Fruit fly (Drosophila melanogaster) whole organism, embryonic: ENCODE data around the gene mahe.

Experiments used
- Awh ChIP-seq: fragments of 200-800 bp; sonication (Bioruptor generic); IDR thresholded peaks from 2 replicates; pipeline ENCODE4, ENCODE4 v1.3.6; 2022; ENCODE audit warnings: missing biosample characterization, missing genetic modification characterization
- CG10462 ChIP-seq: fragments of 200-800 bp; sonication (Bioruptor generic); optimal IDR thresholded peaks from 2 replicates; lab custom pipeline; 2016; ENCODE audit warnings: missing biosample characterization, missing genetic modification characterization
- CG12219 ChIP-seq: fragments of 200-800 bp; sonication (Bioruptor generic); optimal IDR thresholded peaks from 3 replicates; lab custom pipeline; 2018; ENCODE audit warnings: missing biosample characterization, mild to moderate bottlenecking, missing genetic modification characterization
- CG12299 ChIP-seq: fragments of 200-800 bp; sonication (Bioruptor generic); optimal IDR thresholded peaks from 2 replicates; lab custom pipeline; 2018; ENCODE audit warnings: missing biosample characterization, mild to moderate bottlenecking, missing genetic modification characterization
- CG13775 ChIP-seq: fragments of 200-800 bp; sonication (Bioruptor generic); optimal IDR thresholded peaks from 3 replicates; lab custom pipeline; 2017; ENCODE audit warnings: missing biosample characterization, mild to moderate bottlenecking, missing genetic modification characterization
- CG14050 ChIP-seq: fragments of 200-800 bp; sonication (Bioruptor generic); IDR thresholded peaks from 3 replicates; pipeline ENCODE4 v1.3.6; 2022; ENCODE audit warnings: missing biosample characterization, missing genetic modification characterization
- CG17361 ChIP-seq: fragments of 200-800 bp; sonication (Bioruptor generic); IDR thresholded peaks from 3 replicates; pipeline ENCODE4 v1.3.6; 2022; ENCODE audit warnings: missing biosample characterization, missing genetic modification characterization
- CG18262 ChIP-seq: fragments of 200-800 bp; optimal IDR thresholded peaks from 3 replicates; lab custom pipeline; 2019; ENCODE audit warnings: missing biosample characterization, mild to moderate bottlenecking, missing genetic modification characterization, moderate library complexity
- CG2199 ChIP-seq: fragments of 200-800 bp; sonication (Bioruptor generic); IDR thresholded peaks from 3 replicates; pipeline ENCODE4 v1.3.6; 2022; ENCODE audit warnings: missing biosample characterization, missing genetic modification characterization
- CG30020 ChIP-seq: fragments of 200-800 bp; optimal IDR thresholded peaks from 2 replicates; lab custom pipeline; 2019; ENCODE audit warnings: missing biosample characterization, mild to moderate bottlenecking, missing genetic modification characterization, moderate library complexity
- CG30403 ChIP-seq: fragments of 200-800 bp; sonication (Bioruptor generic); optimal IDR thresholded peaks from 3 replicates; lab custom pipeline; 2016; ENCODE audit warnings: missing biosample characterization, missing genetic modification characterization
- CG3163 ChIP-seq: fragments of 200-800 bp; sonication (Bioruptor generic); optimal IDR thresholded peaks from 3 replicates; lab custom pipeline; 2016; ENCODE audit warnings: missing biosample characterization, missing genetic modification characterization
- CG4282 ChIP-seq: fragments of 200-800 bp; sonication (Bioruptor generic); optimal IDR thresholded peaks from 2 replicates; lab custom pipeline; 2016; ENCODE audit warnings: missing biosample characterization, missing genetic modification characterization
- CG6254 ChIP-seq: fragments of 200-800 bp; sonication (Bioruptor generic); optimal IDR thresholded peaks from 3 replicates; lab custom pipeline; 2017; ENCODE audit warnings: mild to moderate bottlenecking, missing biosample characterization, missing genetic modification reagents, missing genetic modification characterization
- CG7372 ChIP-seq: fragments of 200-800 bp; sonication (Bioruptor generic); IDR thresholded peaks from 2 replicates; pipeline ENCODE4 v1.3.6; 2022; ENCODE audit warnings: missing biosample characterization, missing genetic modification characterization
- CG7987 ChIP-seq: fragments of 200-800 bp; sonication (Bioruptor generic); optimal IDR thresholded peaks from 2 replicates; lab custom pipeline; 2018; ENCODE audit warnings: missing biosample characterization, mild to moderate bottlenecking, missing genetic modification characterization, moderate library complexity
- CG9437 ChIP-seq: fragments of 200-800 bp; sonication (Bioruptor generic); optimal IDR thresholded peaks from 2 replicates; lab custom pipeline; 2018; ENCODE audit warnings: missing biosample characterization, mild to moderate bottlenecking, missing genetic modification characterization
- CG9876 ChIP-seq: fragments of 200-800 bp; sonication (Bioruptor generic); optimal IDR thresholded peaks from 2 replicates; lab custom pipeline; 2016; ENCODE audit warnings: missing biosample characterization, missing genetic modification characterization
- CHES-1-like ChIP-seq: fragments of 200-800 bp; sonication (Bioruptor generic); optimal IDR thresholded peaks from 2 replicates; lab custom pipeline; 2016; ENCODE audit warnings: missing biosample characterization, missing genetic modification characterization
- D ChIP-seq, 2 experiments: fragments of 200-800 bp in 1 of 2; fragments of >200 bp in 1 of 2; sonication (Bioruptor generic) in 1 of 2; optimal IDR thresholded peaks; 2 replicates in 1 of 2; 3 replicates in 1 of 2; lab custom pipeline; 2017; ENCODE audit warnings: mild to moderate bottlenecking in 1 of 2, missing biosample characterization in 1 of 2, missing genetic modification characterization in 1 of 2, missing genetic modification reagents in 1 of 2
- D19B ChIP-seq: fragments of 200-800 bp; sonication (Bioruptor generic); optimal IDR thresholded peaks from 2 replicates; lab custom pipeline; 2017; ENCODE audit warnings: missing biosample characterization, mild to moderate bottlenecking, missing genetic modification characterization
- Doc2 ChIP-seq: fragments of 200-800 bp; sonication (Bioruptor generic); IDR thresholded peaks from 2 replicates; pipeline ENCODE4 v1.3.6; 2022; ENCODE audit warnings: missing biosample characterization, missing genetic modification characterization
- Drgx ChIP-seq: fragments of 200-800 bp; sonication (Bioruptor generic); IDR thresholded peaks from 2 replicates; pipeline ENCODE4 v1.3.6; 2022; ENCODE audit warnings: missing biosample characterization, missing genetic modification characterization
- Ets65A ChIP-seq: fragments of 200-800 bp; sonication (Bioruptor generic); peaks from one replicate; lab custom pipeline; 2016; ENCODE audit warnings: missing biosample characterization, missing genetic modification characterization
- Fer2 ChIP-seq: fragments of 200-800 bp; sonication (Bioruptor generic); optimal IDR thresholded peaks from 2 replicates; lab custom pipeline; 2018; ENCODE audit warnings: missing biosample characterization, mild to moderate bottlenecking, missing genetic modification characterization, moderate library complexity
- Hand ChIP-seq: fragments of 200-800 bp; sonication (Bioruptor generic); optimal IDR thresholded peaks from 2 replicates; lab custom pipeline; 2017; ENCODE audit warnings: mild to moderate bottlenecking, missing biosample characterization, missing genetic modification reagents, missing genetic modification characterization
- Hr39 ChIP-seq: fragments of >200 bp; optimal IDR thresholded peaks from 2 replicates; lab custom pipeline; 2017
- NC2β ChIP-seq: fragments of 200-800 bp; sonication (Bioruptor generic); optimal IDR thresholded peaks from 2 replicates; lab custom pipeline; 2016; ENCODE audit warnings: missing biosample characterization, missing genetic modification characterization
- NK7.1 ChIP-seq: fragments of 200-800 bp; sonication (Bioruptor generic); optimal IDR thresholded peaks from 3 replicates; lab custom pipeline; 2016; ENCODE audit warnings: missing biosample characterization, missing genetic modification characterization
- Sox102F ChIP-seq: fragments of 200-800 bp; sonication (Bioruptor generic); optimal IDR thresholded peaks from 2 replicates; lab custom pipeline; 2018; ENCODE audit warnings: missing biosample characterization, mild to moderate bottlenecking, missing genetic modification characterization, moderate library complexity
- ap ChIP-seq: fragments of 200-800 bp; sonication (Bioruptor generic); IDR thresholded peaks from 2 replicates; pipeline ENCODE4 v1.3.6; 2022; ENCODE audit warnings: missing biosample characterization, missing genetic modification characterization
- bbx ChIP-seq: fragments of 200-800 bp; sonication (Bioruptor generic); IDR thresholded peaks from 2 replicates; pipeline ENCODE4 v1.3.6; 2022; ENCODE audit warnings: missing biosample characterization, missing genetic modification characterization; ENCODE audit not compliant: partially characterized antibody
- caup ChIP-seq: fragments of 200-800 bp; sonication (Bioruptor generic); optimal IDR thresholded peaks from 3 replicates; lab custom pipeline; 2017; ENCODE audit warnings: missing biosample characterization, mild to moderate bottlenecking, missing genetic modification characterization, moderate library complexity; ENCODE audit not compliant: severe bottlenecking
- cg ChIP-seq: fragments of 200-800 bp; sonication (Bioruptor generic); optimal IDR thresholded peaks from 3 replicates; lab custom pipeline; 2019; ENCODE audit warnings: missing biosample characterization, mild to moderate bottlenecking, missing genetic modification characterization, moderate library complexity
- hth ChIP-seq: fragments of >200 bp; optimal IDR thresholded peaks from 2 replicates; lab custom pipeline; 2017; ENCODE audit warnings: inconsistent platforms
- kay ChIP-seq: fragments of 200-800 bp; sonication (Bioruptor generic); optimal IDR thresholded peaks from 2 replicates; lab custom pipeline; 2016; ENCODE audit warnings: missing biosample characterization, missing genetic modification characterization
- lab ChIP-seq: fragments of 200-800 bp; sonication (Bioruptor generic); optimal IDR thresholded peaks from 3 replicates; lab custom pipeline; 2017; ENCODE audit warnings: missing biosample characterization, missing genetic modification characterization, mild to moderate bottlenecking, moderate library complexity, missing genetic modification reagents
- pan ChIP-seq, 4 experiments: fragments of >200 bp in 3 of 4; fragments of 200-800 bp in 1 of 4; sonication (Bioruptor generic) in 1 of 4; optimal IDR thresholded peaks in 3 of 4; IDR thresholded peaks in 1 of 4; 2 replicates each; pipeline versions ENCODE4 v1.3.6 to Lab custom; 2017 to 2022; ENCODE audit warnings: missing biosample characterization in 2 of 4, missing genetic modification characterization in 2 of 4, mixed read lengths in 1 of 4
- pros ChIP-seq: fragments of 200-800 bp; sonication (Bioruptor generic); optimal IDR thresholded peaks from 3 replicates; lab custom pipeline; 2019; ENCODE audit warnings: missing biosample characterization, mild to moderate bottlenecking, missing genetic modification characterization, moderate library complexity
- rib ChIP-seq: fragments of 200-800 bp; sonication (Bioruptor generic); IDR thresholded peaks from 2 replicates; pipeline ENCODE4 v1.3.6; 2022; ENCODE audit warnings: missing biosample characterization, missing genetic modification characterization
- salm ChIP-seq: fragments of 200-800 bp; sonication (Bioruptor generic); optimal IDR thresholded peaks from 2 replicates; lab custom pipeline; 2018; ENCODE audit warnings: missing biosample characterization, mild to moderate bottlenecking, missing genetic modification characterization
- scrt ChIP-seq: fragments of 200-800 bp; sonication (Bioruptor generic); optimal IDR thresholded peaks from 2 replicates; lab custom pipeline; 2018; ENCODE audit warnings: missing biosample characterization, mild to moderate bottlenecking, missing genetic modification characterization, moderate library complexity
- seq ChIP-seq: fragments of 200-800 bp; sonication (Bioruptor generic); IDR thresholded peaks from 2 replicates; pipeline ENCODE4 v1.3.6; 2022; ENCODE audit warnings: missing biosample characterization, missing genetic modification characterization
- sqz ChIP-seq: fragments of 200-800 bp; sonication (Bioruptor generic); optimal IDR thresholded peaks from 3 replicates; lab custom pipeline; 2018; ENCODE audit warnings: missing biosample characterization, mild to moderate bottlenecking, missing genetic modification characterization
- ssp ChIP-seq: fragments of 200-800 bp; sonication (Bioruptor generic); IDR thresholded peaks from 2 replicates; pipeline ENCODE4 v1.3.6; 2022; ENCODE audit warnings: missing biosample characterization, missing genetic modification characterization
- sug ChIP-seq: fragments of 200-800 bp; optimal IDR thresholded peaks from 2 replicates; lab custom pipeline; 2019; ENCODE audit warnings: missing biosample characterization, mild to moderate bottlenecking, missing genetic modification characterization, moderate library complexity
- ttk ChIP-seq: fragments of 200-800 bp; sonication (Bioruptor generic); IDR thresholded peaks from 2 replicates; pipeline ENCODE4 v2.1.2; 2022; ENCODE audit warnings: missing biosample characterization, missing genetic modification characterization
- tup ChIP-seq: fragments of 200-800 bp; sonication (Bioruptor generic); optimal IDR thresholded peaks from 2 replicates; lab custom pipeline; 2016; ENCODE audit warnings: missing biosample characterization, mild to moderate bottlenecking, missing genetic modification characterization, moderate library complexity
- wek ChIP-seq: fragments of 200-800 bp; sonication (Bioruptor generic); optimal IDR thresholded peaks from 3 replicates; lab custom pipeline; 2018; ENCODE audit warnings: missing biosample characterization, mild to moderate bottlenecking, missing genetic modification characterization, moderate library complexity
- zen ChIP-seq: fragments of 200-800 bp; sonication (Bioruptor generic); optimal IDR thresholded peaks from 3 replicates; lab custom pipeline; 2018; ENCODE audit warnings: missing biosample characterization, mild to moderate bottlenecking, missing genetic modification characterization, moderate library complexity

mahe gene

dm6 chrX:7934679-7935078, 3.5 kb upstream of the mahe start, which contains the start of gene RpS14b (continued):
- TF ChIP-seq CG17361 (GFP tag; lab: Robert Waterston, UW) (peak; percentile 30; the same call in 1 of the 3 replicates), Drgx (GFP tag; lab: Robert Waterston, UW) (no peak), tup (GFP tag; lab: Kevin White, UChicago) (no peak), caup (GFP tag; lab: Kevin White, UChicago) (peak; percentile 88), Sox102F (GFP tag; lab: Kevin White, UChicago) (no peak), NC2β (GFP tag; lab: Kevin White, UChicago) (peak; percentile 70), Awh (no peak), CG12299 (tag; lab: Kevin White, UChicago) (peak; percentile 38), CG7372 (peak; percentile 46; the same call in 1 of the 2 replicates), CG30020 (tag; lab: Kevin White, UChicago) (peak; percentile 14), ttk (GFP tag; lab: Robert Waterston, UW) (0 out of 2 replicates have a peak, but pooled peaks have one; percentile 40), wek (GFP tag; lab: Kevin White, UChicago) (peak; percentile 24), CG13775 (GFP tag; lab: Kevin White, UChicago) (peak; percentile 82), CG30403 (GFP tag; lab: Kevin White, UChicago) (peak; percentile 48), CG9876 (GFP tag; lab: Kevin White, UChicago) (no peak), CG3163 (GFP tag; lab: Kevin White, UChicago) (peak; percentile 9), pros (GFP tag; lab: Kevin White, UChicago) (no peak), Fer2 (tag; lab: Kevin White, UChicago) (peak; percentile 38), bbx (peak; percentile 80), salm (tag; lab: Kevin White, UChicago) (no peak), CG9437 (GFP tag; lab: Kevin White, UChicago) (peak; percentile 28), CHES-1-like (GFP tag; lab: Kevin White, UChicago) (peak; percentile 77), Hand (GFP tag; lab: Kevin White, UChicago) (no peak), rib (GFP tag; lab: Robert Waterston, UW) (peak; percentile 78), scrt (GFP tag; lab: Kevin White, UChicago) (peak; percentile 51), zen (peak; percentile 25), CG4282 (peak; percentile 42), ssp (GFP tag; lab: Robert Waterston, UW) (peak; percentile 58), hth (no peak), sug (tag; lab: Kevin White, UChicago) (peak; percentile 65), NK7.1 (peak; percentile 43), Ets65A (GFP tag; lab: Kevin White, UChicago) (peak; percentile 86), ap (GFP tag; lab: Robert Waterston, UW) (no peak; the same call in 1 of the 2 replicates)
- TF ChIP-seq, all 482 proteins: peak for 332

- TF ChIP-seq CG10462 (GFP tag; lab: Kevin White, UChicago), result no peak
- no peak for TF ChIP-seq cg (GFP tag; lab: Kevin White, UChicago)
- TF ChIP-seq CG6254 (GFP tag; lab: Kevin White, UChicago), result no peak
- peak; percentile 47 for TF ChIP-seq D19B (GFP tag; lab: Kevin White, UChicago)
- peak; percentile 54 for TF ChIP-seq CG18262
- no peak for TF ChIP-seq kay (GFP tag; lab: Kevin White, UChicago)
- peak; percentile 28 for TF ChIP-seq CG12219 (GFP tag; lab: Kevin White, UChicago)
- TF ChIP-seq Doc2 (GFP tag; lab: Robert Waterston, UW), result no peak
- TF ChIP-seq CG7987 (GFP tag; lab: Kevin White, UChicago), result peak; percentile 64
- no peak for TF ChIP-seq CG14050 (GFP tag; lab: Robert Waterston, UW)
- no peak for TF ChIP-seq CG2199
- peak; percentile 36 for TF ChIP-seq sqz (GFP tag; lab: Kevin White, UChicago)
- no peak for TF ChIP-seq Hr39 (lab: Kevin White, UChicago)
- TF ChIP-seq pan (optimal IDR thresholded peaks at IDR 0.05; lab: Kevin White, UChicago), result no peak
- TF ChIP-seq pan (GFP tag; optimal IDR thresholded peaks at IDR 0.05 in 1 of 2, IDR thresholded peaks at IDR 0.05 in 1 of 2), result peak in 1 of 2 experiments; percentile 26
- peak; percentile 9; the same call in 1 of the 2 replicates for TF ChIP-seq seq (GFP tag; lab: Robert Waterston, UW)
- peak; percentile 80 for TF ChIP-seq lab
- TF ChIP-seq D (optimal IDR thresholded peaks at IDR 0.05; lab: Kevin White, UChicago), result no peak
- TF ChIP-seq D (GFP tag; optimal IDR thresholded peaks at IDR 0.05; lab: Kevin White, UChicago), result peak; percentile 62
Measured at dm6 chrX:7933210-7933915, 2.2 kb upstream of the mahe start, which contains the start of the genes Dhdds and RpS14a. Dhdds (minus strand) TSS chrX:7933351. RpS14a (plus strand) TSS chrX:7933742.
